Fruit fly (Drosophila melanogaster): ENCODE data around the gene CG17816.

The CG17816 gene

DNA sequence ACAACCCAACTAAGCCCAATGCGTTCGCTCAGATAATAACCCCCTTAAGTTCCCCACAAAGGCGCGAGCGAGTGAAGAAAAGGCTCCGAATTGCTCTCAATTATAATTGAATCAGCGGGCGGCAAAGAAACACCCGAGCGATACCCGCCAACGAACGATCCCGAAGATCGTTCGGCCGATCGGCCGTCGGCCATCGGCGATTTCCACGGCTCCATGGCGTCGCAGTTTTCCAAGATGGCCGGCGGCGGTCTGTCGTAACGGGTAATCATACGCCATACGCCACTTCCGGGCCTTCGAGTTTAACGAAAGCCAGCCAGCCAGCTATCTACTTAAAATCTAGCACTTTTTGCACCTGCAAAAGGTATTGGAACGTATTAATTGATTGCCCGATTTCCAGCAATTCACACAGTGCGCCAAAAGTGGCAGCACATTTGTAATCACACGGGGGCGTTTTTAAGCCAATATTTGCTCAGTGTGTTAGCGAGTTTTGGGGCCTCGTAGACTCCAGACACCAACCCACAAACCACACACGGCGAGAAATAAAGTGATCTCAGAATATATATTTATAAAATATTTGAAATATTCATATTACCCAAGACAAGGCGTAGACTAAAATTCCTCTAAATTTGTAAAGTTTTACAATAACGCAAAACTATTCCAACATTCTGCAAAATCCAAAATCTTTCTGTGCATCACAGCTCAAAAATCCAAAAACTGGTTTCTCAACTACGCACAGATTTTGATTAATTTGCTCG lies 5.9 kb upstream of the CG17816 start:
- TF ChIP-seq Smox (GFP tag; optimal IDR thresholded peaks at IDR 0.05) (no peak), Lpt (GFP tag; optimal IDR thresholded peaks at IDR 0.05) (peak; percentile 68), CG6792 (GFP tag; optimal IDR thresholded peaks at IDR 0.05) (no peak), ss (GFP tag; optimal IDR thresholded peaks at IDR 0.05) (peak; percentile 4 to 71), CG6808 (GFP tag; optimal IDR thresholded peaks at IDR 0.05) (peak; percentile 42), CG8319 (GFP tag; optimal IDR thresholded peaks at IDR 0.05) (no peak), CG8119 (GFP tag; IDR thresholded peaks at IDR 0.05) (peak; percentile 81), CG8632 (GFP tag; optimal IDR thresholded peaks at IDR 0.05) (no peak), CG10631 (GFP tag; optimal IDR thresholded peaks at IDR 0.05) (peak; percentile 38), dsx (GFP tag; optimal IDR thresholded peaks at IDR 0.05; ENCODE audit: poor library complexity, severe bottlenecking) (peak; percentile 47), topi (GFP tag; optimal IDR thresholded peaks at IDR 0.05) (no peak), CG11902 (GFP tag; optimal IDR thresholded peaks at IDR 0.05) (no peak), spab (GFP tag; optimal IDR thresholded peaks at IDR 0.05) (peak; percentile 29), CG7368 (GFP tag; optimal IDR thresholded peaks at IDR 0.05) (no peak), Eip78C (GFP tag) (peak; percentile 71), pdm3 (GFP tag; optimal IDR thresholded peaks at IDR 0.05) (peak; percentile 4), vri (GFP tag; optimal IDR thresholded peaks at IDR 0.05) (no peak), svp (GFP tag) (no peak), CG4318 (GFP tag; optimal IDR thresholded peaks at IDR 0.05) (peak; percentile 22), fd59A (GFP tag; optimal IDR thresholded peaks at IDR 0.05) (no peak), CG16779 (tag; optimal IDR thresholded peaks at IDR 0.05) (no peak), CG11294 (GFP tag; IDR thresholded peaks at IDR 0.05) (peak; percentile 49; the same call in 1 of the 2 replicates), CG10669 (GFP tag; optimal IDR thresholded peaks at IDR 0.05) (no peak), CG32006 (GFP tag; optimal IDR thresholded peaks at IDR 0.05) (peak; percentile 77), dac (GFP tag; optimal IDR thresholded peaks at IDR 0.05) (no peak), CG3919 (GFP tag; optimal IDR thresholded peaks at IDR 0.05) (no peak), Sox15 (GFP tag; optimal IDR thresholded peaks at IDR 0.05) (no peak), eg (GFP tag; IDR thresholded peaks at IDR 0.05) (peak; percentile 83), CG34406 (GFP tag; optimal IDR thresholded peaks at IDR 0.05) (no peak), Ets96B (tag; optimal IDR thresholded peaks at IDR 0.05) (no peak), Sox102F (GFP tag; optimal IDR thresholded peaks at IDR 0.05) (no peak), Eip93F (GFP tag; optimal IDR thresholded peaks at IDR 0.05) (no peak), lz (GFP tag; optimal IDR thresholded peaks at IDR 0.05) (no peak), Ets21C (GFP tag; optimal IDR thresholded peaks at IDR 0.05) (no peak), CG6163 (GFP tag; IDR thresholded peaks at IDR 0.05) (peak; percentile 72), CG15336 (GFP tag; IDR thresholded peaks at IDR 0.05) (peak; percentile 87), CG31627 (GFP tag; optimal IDR thresholded peaks at IDR 0.05) (no peak), fkh (GFP tag; optimal IDR thresholded peaks at IDR 0.05) (peak; percentile 69), Hr4 (GFP tag; optimal IDR thresholded peaks at IDR 0.05) (peak; percentile 60), Met (GFP tag; optimal IDR thresholded peaks at IDR 0.05) (no peak), CG11762 (GFP tag; optimal IDR thresholded peaks at IDR 0.05; ENCODE audit: insufficient read depth) (peak; percentile 24), salr (GFP tag; optimal IDR thresholded peaks at IDR 0.05) (no peak), fd85E (GFP tag; optimal IDR thresholded peaks at IDR 0.05) (no peak), Eip75B (GFP tag; optimal IDR thresholded peaks at IDR 0.05) (peak; percentile 9), CG3032 (tag; optimal IDR thresholded peaks at IDR 0.05) (peak; percentile 46), CG9139 (GFP tag; optimal IDR thresholded peaks at IDR 0.05) (peak; percentile 7), CG6854 (GFP tag; optimal IDR thresholded peaks at IDR 0.05) (peak; percentile 10), net (GFP tag; optimal IDR thresholded peaks at IDR 0.05) (peak; percentile 52), cyc (GFP tag; optimal IDR thresholded peaks at IDR 0.05) (no peak), Gug (GFP tag; IDR thresholded peaks at IDR 0.05) (peak; percentile 45; the same call in 1 of the 2 replicates), Hr39 (GFP tag; optimal IDR thresholded peaks at IDR 0.05) (no peak)
